Worm (Caenorhabditis elegans) whole organism, L4/young adult: ENCODE measurements around the gene F47E1.2.

Experiments used
- dao-5 ChIP-seq: sonication (generic microtip); optimal IDR thresholded peaks from 2 replicates; lab custom pipeline; 2016; ENCODE audit warnings: missing genotype, missing genetic modification characterization, moderate library complexity, missing compliant biosample characterization
- him-1 ChIP-seq: sonication (generic microtip); optimal IDR thresholded peaks from 2 replicates; lab custom pipeline; 2016; ENCODE audit warnings: missing genotype, missing genetic modification reagents, missing genetic modification characterization, missing compliant biosample characterization

ce11 chrX:9104399-9104798, 46.9 kb downstream of the F47E1.2 start:
- TF ChIP-seq dao-5 (tag; lab: Kevin White, UChicago), result no peak
- no peak for TF ChIP-seq him-1 (tag; lab: Kevin White, UChicago)
